Fruit fly (Drosophila melanogaster) whole organism, embryonic: ENCODE data around the gene CG9737.

Experiments used
- ATbp ChIP-seq: fragments of 200-800 bp; sonication (Bioruptor generic); optimal IDR thresholded peaks from 2 replicates; lab custom pipeline; 2017; ENCODE audit warnings: missing biosample characterization, mild to moderate bottlenecking, missing genetic modification characterization, missing genetic modification reagents
- Adf1 ChIP-seq: fragments of 200-800 bp; sonication (Bioruptor generic); IDR thresholded peaks from 2 replicates; pipeline ENCODE4 v1.3.6; 2022; ENCODE audit warnings: missing biosample characterization, missing genetic modification characterization
- Bgb ChIP-seq: fragments of 200-800 bp; sonication (Bioruptor generic); IDR thresholded peaks from 2 replicates; pipeline ENCODE4 v1.3.6; 2022; ENCODE audit warnings: missing biosample characterization, missing genetic modification characterization; ENCODE audit not compliant: partially characterized antibody
- CG10543 ChIP-seq: fragments of 200-800 bp; sonication (Bioruptor generic); optimal IDR thresholded peaks from 3 replicates; lab custom pipeline; 2017; ENCODE audit warnings: missing biosample characterization, mild to moderate bottlenecking, missing genetic modification characterization, moderate library complexity
- CG11456 ChIP-seq: fragments of 200-800 bp; sonication (Bioruptor generic); IDR thresholded peaks from 3 replicates; pipeline ENCODE4 v1.3.6; 2022; ENCODE audit warnings: missing biosample characterization, missing genetic modification characterization
- CG11504 ChIP-seq: fragments of 200-800 bp; sonication (Bioruptor generic); optimal IDR thresholded peaks from 3 replicates; lab custom pipeline; 2019; ENCODE audit warnings: missing biosample characterization, mild to moderate bottlenecking, missing genetic modification characterization, moderate library complexity
- CG13296 ChIP-seq: fragments of 200-800 bp; sonication (Bioruptor generic); optimal IDR thresholded peaks from 3 replicates; lab custom pipeline; 2018; ENCODE audit warnings: missing biosample characterization, mild to moderate bottlenecking, missing genetic modification characterization
- CG13624 ChIP-seq: fragments of 200-800 bp; sonication (Bioruptor generic); optimal IDR thresholded peaks from 2 replicates; lab custom pipeline; 2016; ENCODE audit warnings: missing biosample characterization, missing genetic modification characterization
- CG14014 ChIP-seq: fragments of 200-800 bp; sonication (Bioruptor generic); IDR thresholded peaks from 2 replicates; pipeline ENCODE4 v1.3.6; 2022; ENCODE audit warnings: missing biosample characterization, missing genetic modification characterization
- CG14050 ChIP-seq: fragments of 200-800 bp; sonication (Bioruptor generic); IDR thresholded peaks from 3 replicates; pipeline ENCODE4 v1.3.6; 2022; ENCODE audit warnings: missing biosample characterization, missing genetic modification characterization
- CG14710 ChIP-seq: fragments of 200-800 bp; sonication (Bioruptor generic); optimal IDR thresholded peaks from 3 replicates; lab custom pipeline; 2019; ENCODE audit warnings: missing biosample characterization, mild to moderate bottlenecking, missing genetic modification characterization, moderate library complexity
- CG32532 ChIP-seq: fragments of 200-800 bp; sonication (Bioruptor generic); IDR thresholded peaks from 2 replicates; pipeline ENCODE4 v1.3.6; 2022; ENCODE audit warnings: missing biosample characterization, missing genetic modification characterization
- CG34376 ChIP-seq: fragments of 200-800 bp; sonication (Bioruptor generic); optimal IDR thresholded peaks from 2 replicates; lab custom pipeline; 2018; ENCODE audit warnings: missing biosample characterization, mild to moderate bottlenecking, missing genetic modification characterization
- CG34422 ChIP-seq: fragments of 200-800 bp; sonication (Bioruptor generic); IDR thresholded peaks from 3 replicates; pipeline ENCODE4 v1.3.6; 2022; ENCODE audit warnings: missing biosample characterization, missing genetic modification characterization
- CG4424 ChIP-seq: fragments of 200-800 bp; sonication (Bioruptor generic); optimal IDR thresholded peaks from 3 replicates; lab custom pipeline; 2016; ENCODE audit warnings: missing biosample characterization, missing genetic modification characterization
- CG7963 ChIP-seq: fragments of 200-800 bp; sonication (Bioruptor generic); IDR thresholded peaks from 3 replicates; pipeline ENCODE4 v1.3.6; 2022; ENCODE audit warnings: missing biosample characterization, missing genetic modification characterization; ENCODE audit not compliant: partially characterized antibody
- CG9215 ChIP-seq: fragments of 200-800 bp; sonication (Bioruptor generic); IDR thresholded peaks from 2 replicates; pipeline ENCODE4 v1.3.6; 2022; ENCODE audit warnings: missing biosample characterization, missing genetic modification characterization
- CG9609 ChIP-seq: fragments of 200-800 bp; sonication (Bioruptor generic); optimal IDR thresholded peaks from 3 replicates; lab custom pipeline; 2016; ENCODE audit warnings: missing biosample characterization, missing genetic modification characterization
- Deaf1 ChIP-seq: fragments of 200-800 bp; optimal IDR thresholded peaks from 3 replicates; lab custom pipeline; 2019; ENCODE audit warnings: missing biosample characterization, mild to moderate bottlenecking, missing genetic modification characterization, moderate library complexity
- E2f2 ChIP-seq: fragments of 200-800 bp; sonication (Bioruptor generic); IDR thresholded peaks from 2 replicates; pipeline ENCODE4 v1.3.6; 2022; ENCODE audit warnings: missing biosample characterization, missing genetic modification characterization
- Elba2 ChIP-seq: fragments of 200-800 bp; sonication (Bioruptor generic); optimal IDR thresholded peaks from 3 replicates; lab custom pipeline; 2016; ENCODE audit warnings: missing biosample characterization, missing genetic modification characterization
- Ets65A ChIP-seq: fragments of 200-800 bp; sonication (Bioruptor generic); peaks from one replicate; lab custom pipeline; 2016; ENCODE audit warnings: missing biosample characterization, missing genetic modification characterization
- GATAe ChIP-seq: fragments of 200-800 bp; sonication (Bioruptor generic); conservative IDR thresholded peaks from 2 replicates; pipeline ENCODE4 v1.3.6; 2022; ENCODE audit warnings: missing biosample characterization, missing genetic modification characterization
- Kr ChIP-seq: fragments of 200-800 bp; sonication (Bioruptor generic); optimal IDR thresholded peaks from 2 replicates; lab custom pipeline; 2017; ENCODE audit warnings: missing biosample characterization, mild to moderate bottlenecking, missing genetic modification characterization
- Poxn ChIP-seq: fragments of 200-800 bp; sonication (Bioruptor generic); IDR thresholded peaks from 2 replicates; pipeline ENCODE4 v1.3.6; 2022; ENCODE audit warnings: missing biosample characterization, missing genetic modification characterization
- al ChIP-seq: fragments of 200-800 bp; sonication (Bioruptor generic); IDR thresholded peaks from 2 replicates; pipeline ENCODE4 v1.3.6; 2022; ENCODE audit warnings: missing biosample characterization, missing genetic modification characterization
- aop ChIP-seq: fragments of 200-800 bp; sonication (Bioruptor generic); IDR thresholded peaks from 2 replicates; pipeline ENCODE4 v1.3.6; 2022; ENCODE audit warnings: missing biosample characterization, missing genetic modification characterization
- ap ChIP-seq: fragments of 200-800 bp; sonication (Bioruptor generic); IDR thresholded peaks from 2 replicates; pipeline ENCODE4 v1.3.6; 2022; ENCODE audit warnings: missing biosample characterization, missing genetic modification characterization
- bab2 ChIP-seq: fragments of 200-800 bp; sonication (Bioruptor generic); optimal IDR thresholded peaks from 2 replicates; lab custom pipeline; 2016; ENCODE audit warnings: missing biosample characterization, missing genetic modification characterization
- bbx ChIP-seq: fragments of 200-800 bp; sonication (Bioruptor generic); IDR thresholded peaks from 2 replicates; pipeline ENCODE4 v1.3.6; 2022; ENCODE audit warnings: missing biosample characterization, missing genetic modification characterization; ENCODE audit not compliant: partially characterized antibody
- bcd ChIP-seq: fragments of 200-800 bp; sonication (Bioruptor generic); optimal IDR thresholded peaks from 2 replicates; lab custom pipeline; 2017; ENCODE audit warnings: missing biosample characterization, mild to moderate bottlenecking, missing genetic modification characterization
- cad ChIP-seq: fragments of >200 bp; optimal IDR thresholded peaks from 2 replicates; lab custom pipeline; 2017; ENCODE audit warnings: missing biosample characterization, missing genetic modification characterization
- crol ChIP-seq: fragments of 200-800 bp; sonication (Bioruptor generic); IDR thresholded peaks from 2 replicates; pipeline ENCODE4 v1.3.6; 2022; ENCODE audit warnings: missing biosample characterization, missing genetic modification characterization
- dimm ChIP-seq: fragments of 200-800 bp; sonication (Bioruptor generic); IDR thresholded peaks from 2 replicates; pipeline ENCODE4 v1.3.6; 2022; ENCODE audit warnings: missing biosample characterization, missing genetic modification characterization
- exex ChIP-seq: fragments of 200-800 bp; sonication (Bioruptor generic); optimal IDR thresholded peaks from 4 replicates; lab custom pipeline; 2018; ENCODE audit warnings: missing biosample characterization, mild to moderate bottlenecking, missing genetic modification characterization, moderate library complexity
- fd96Cb ChIP-seq: fragments of 200-800 bp; sonication (Bioruptor generic); optimal IDR thresholded peaks from 2 replicates; lab custom pipeline; 2018; ENCODE audit warnings: missing biosample characterization, mild to moderate bottlenecking, missing genetic modification characterization, moderate library complexity
- jing ChIP-seq: fragments of 200-800 bp; sonication (Bioruptor generic); optimal IDR thresholded peaks from 2 replicates; lab custom pipeline; 2018; ENCODE audit warnings: missing biosample characterization, mild to moderate bottlenecking, missing genetic modification characterization
- mirr ChIP-seq: fragments of 200-800 bp; sonication (Bioruptor generic); optimal IDR thresholded peaks from 3 replicates; lab custom pipeline; 2018; ENCODE audit warnings: missing biosample characterization, mild to moderate bottlenecking, missing genetic modification characterization
- pnt ChIP-seq: fragments of 200-800 bp; sonication (Bioruptor generic); optimal IDR thresholded peaks from 3 replicates; lab custom pipeline; 2016; ENCODE audit warnings: missing biosample characterization, missing genetic modification characterization
- run ChIP-seq: fragments of 200-800 bp; sonication (Bioruptor generic); optimal IDR thresholded peaks from 3 replicates; lab custom pipeline; 2018; ENCODE audit warnings: missing biosample characterization, mild to moderate bottlenecking, missing genetic modification characterization
- sd ChIP-seq: fragments of 200-800 bp; sonication (Bioruptor generic); optimal IDR thresholded peaks from 3 replicates; lab custom pipeline; 2018; ENCODE audit warnings: missing biosample characterization, mild to moderate bottlenecking, missing genetic modification characterization, moderate library complexity
- stwl ChIP-seq: fragments of 200-800 bp; sonication (Bioruptor generic); optimal IDR thresholded peaks from 3 replicates; lab custom pipeline; 2018; ENCODE audit warnings: missing biosample characterization, mild to moderate bottlenecking, missing genetic modification characterization, moderate library complexity
- sug ChIP-seq: fragments of 200-800 bp; optimal IDR thresholded peaks from 2 replicates; lab custom pipeline; 2019; ENCODE audit warnings: missing biosample characterization, mild to moderate bottlenecking, missing genetic modification characterization, moderate library complexity
- toy ChIP-seq: fragments of 200-800 bp; sonication (Bioruptor generic); IDR thresholded peaks from 2 replicates; pipeline ENCODE4 v1.3.6; 2022; ENCODE audit warnings: missing biosample characterization, missing genetic modification characterization
- vnd ChIP-seq: fragments of 200-800 bp; sonication (Bioruptor generic); IDR thresholded peaks from 3 replicates; pipeline ENCODE4 v1.3.6; 2022; ENCODE audit warnings: missing biosample characterization, missing genetic modification characterization; ENCODE audit not compliant: partially characterized antibody
- vvl ChIP-seq: fragments of 200-800 bp; sonication (Bioruptor generic); IDR thresholded peaks from 2 replicates; pipeline ENCODE4 v1.3.6; 2022; ENCODE audit warnings: missing biosample characterization, missing genetic modification characterization
- zfh1 ChIP-seq: fragments of 200-800 bp; sonication (Bioruptor generic); IDR thresholded peaks from 3 replicates; pipeline ENCODE4 v1.3.6; 2022; ENCODE audit warnings: missing biosample characterization, missing genetic modification characterization
- zfh2 ChIP-seq: fragments of 200-800 bp; sonication (Bioruptor generic); optimal IDR thresholded peaks from 2 replicates; lab custom pipeline; 2016; ENCODE audit warnings: missing biosample characterization, missing genetic modification characterization

Gene CG9737

dm6 chr3R:30202898-30203103, 40.3 kb downstream of the CG9737 start, which contains the start of gene CG9743 (continued):
- TF ChIP-seq CG7963, result no peak
- no peak for TF ChIP-seq CG14050 (GFP tag; lab: Robert Waterston, UW)
- no peak for TF ChIP-seq E2f2 (GFP tag; lab: Robert Waterston, UW)
- TF ChIP-seq bab2 (GFP tag; lab: Kevin White, UChicago), result no peak
- TF ChIP-seq Bgb (GFP tag; lab: Robert Waterston, UW), result peak; percentile 34
- TF ChIP-seq Deaf1, result no peak
- TF ChIP-seq, all 482 proteins: peak for 10

- no peak for TF ChIP-seq Poxn (GFP tag; lab: Robert Waterston, UW)
- peak; percentile 87 for TF ChIP-seq CG34376
- peak; percentile 83 for TF ChIP-seq exex (tag; lab: Kevin White, UChicago)
- TF ChIP-seq sug (tag; lab: Kevin White, UChicago), result peak; percentile 95
- TF ChIP-seq mirr (GFP tag; lab: Kevin White, UChicago), result peak; percentile 8
- no peak for TF ChIP-seq CG34422 (GFP tag; lab: Robert Waterston, UW)
- TF ChIP-seq vnd (GFP tag; lab: Robert Waterston, UW), result 0 out of 3 replicates have a peak, but pooled peaks have one; percentile 37
- no peak for TF ChIP-seq stwl (tag; lab: Kevin White, UChicago)
- peak; percentile 79 for TF ChIP-seq sd
- TF ChIP-seq GATAe (GFP tag; lab: Robert Waterston, UW), result peak; percentile 23
- TF ChIP-seq Ets65A (GFP tag; lab: Kevin White, UChicago), result peak; percentile 87
- no peak for TF ChIP-seq CG9609 (GFP tag; lab: Kevin White, UChicago)
- peak; percentile 67; the same call in 1 of the 2 replicates for TF ChIP-seq crol (GFP tag; lab: Robert Waterston, UW)
- TF ChIP-seq Adf1, result peak; percentile 21; the same call in 1 of the 2 replicates
- TF ChIP-seq CG32532 (GFP tag; lab: Robert Waterston, UW), result 0 out of 2 replicates have a peak, but pooled peaks have one; percentile 15
- no peak for TF ChIP-seq ap
These were observed 42.0 kb downstream of the CG9737 start for dm6 chr3R:30201064-30201463.

- TF ChIP-seq zfh1 (GFP tag; lab: Robert Waterston, UW) (peak; percentile 26; the same call in 1 of the 3 replicates), cad (GFP tag; lab: Kevin White, UChicago) (no peak), CG11456 (GFP tag; lab: Robert Waterston, UW) (peak; percentile 71; the same call in 2 of the 3 replicates), bbx (no peak), zfh2 (peak; percentile 11), CG4424 (GFP tag; lab: Kevin White, UChicago) (peak; percentile 3), CG13296 (GFP tag; lab: Kevin White, UChicago) (peak; percentile 52), Elba2 (GFP tag; lab: Kevin White, UChicago) (no peak), Kr (GFP tag; lab: Kevin White, UChicago) (no peak), CG11504 (peak; percentile 36), aop (GFP tag; lab: Robert Waterston, UW) (no peak), run (tag; lab: Kevin White, UChicago) (no peak), toy (GFP tag; lab: Robert Waterston, UW) (0 out of 2 replicates have a peak, but pooled peaks have one; percentile 33), bcd (GFP tag; lab: Kevin White, UChicago) (no peak), fd96Cb (tag; lab: Kevin White, UChicago) (peak; percentile 5), vvl (peak; percentile 21; the same call in 1 of the 2 replicates), al (GFP tag; lab: Robert Waterston, UW) (peak; percentile 55; the same call in 1 of the 2 replicates), pnt (GFP tag; lab: Kevin White, UChicago) (peak; percentile 17), CG9215 (GFP tag; lab: Robert Waterston, UW) (no peak), CG13624 (GFP tag; lab: Kevin White, UChicago) (peak; percentile 23), CG10543 (GFP tag; lab: Kevin White, UChicago) (peak; percentile 52), CG14710 (tag; lab: Kevin White, UChicago) (no peak), GATAe (GFP tag; lab: Robert Waterston, UW) (0 out of 2 replicates have a peak, but pooled peaks have one; percentile 46), jing (GFP tag; lab: Kevin White, UChicago) (no peak), CG14014 (GFP tag; lab: Robert Waterston, UW) (peak; percentile 10; the same call in 1 of the 2 replicates), dimm (GFP tag; lab: Robert Waterston, UW) (0 out of 2 replicates have a peak, but pooled peaks have one; percentile 22), ATbp (peak; percentile 17), sd (peak; percentile 21)
These were observed 42.9 kb downstream of the CG9737 start for dm6 chr3R:30200091-30200698.
